Worm (Caenorhabditis elegans): ENCODE measurements around the gene C25D7.16.

C25D7.16 gene

ce11 chrV:15085335-15085800, 29.4 kb downstream of the C25D7.16 start, which contains the start of the genes ahsa-1 and C01G10.7:
TSS of gene ahsa-1 (minus strand) at chrV:15085385.
TSS of gene C01G10.7 (plus strand) at chrV:15085747.
- TF ChIP-seq C17E4.6 (GFP tag; IDR thresholded peaks at IDR 0.05): peak; percentile 48; the same call in 1 of the 2 replicates
- TF ChIP-seq C06A6.2 (GFP tag; conservative IDR thresholded peaks at IDR 0.05): no peak
- TF ChIP-seq athp-1 (tag; optimal IDR thresholded peaks at IDR 0.05): peak; percentile 86
- peak; percentile 80 for TF ChIP-seq egl-44 (GFP tag; IDR thresholded peaks at IDR 0.05)
- peak; percentile 97 for TF ChIP-seq ZK185.1 (tag; optimal IDR thresholded peaks at IDR 0.05; ENCODE audit: poor library complexity, severe bottlenecking)
- TF ChIP-seq lir-1 (GFP tag; conservative IDR thresholded peaks at IDR 0.05): peak; percentile 82
- peak; percentile 51 for TF ChIP-seq snpc-3.4 (tag; optimal IDR thresholded peaks at IDR 0.05)
- TF ChIP-seq Y79H2A.3 (GFP tag; conservative IDR thresholded peaks at IDR 0.05): peak; percentile 77
- peak; percentile 37 for TF ChIP-seq B0261.1 (tag; optimal IDR thresholded peaks at IDR 0.05)
- peak; percentile 81; the same call in 1 of the 2 replicates for TF ChIP-seq Y95B8A.8 (GFP tag; IDR thresholded peaks at IDR 0.05)
- peak; percentile 88 for TF ChIP-seq D2030.7 (GFP tag; IDR thresholded peaks at IDR 0.05)
- no peak for TF ChIP-seq F10E7.11 (tag; optimal IDR thresholded peaks at IDR 0.05)
- no peak for TF ChIP-seq lin-40 (tag; optimal IDR thresholded peaks at IDR 0.05)
- TF ChIP-seq ceh-100 (GFP tag; IDR thresholded peaks at IDR 0.05): peak; percentile 72
- peak; percentile 72; the same call in 1 of the 2 replicates for TF ChIP-seq cebp-1 (GFP tag; IDR thresholded peaks at IDR 0.05)
- no peak for TF ChIP-seq cebp-1 (tag; optimal IDR thresholded peaks at IDR 0.05)
- no peak for TF ChIP-seq fkh-3 (tag; optimal IDR thresholded peaks at IDR 0.05)
- TF ChIP-seq nfya-2 (GFP tag; IDR thresholded peaks at IDR 0.05): no peak
- peak; percentile 84 for TF ChIP-seq F23B12.7 (tag; optimal IDR thresholded peaks at IDR 0.05; ENCODE audit: insufficient read depth)
- no peak for TF ChIP-seq ets-4 (GFP tag; optimal IDR thresholded peaks at IDR 0.05)
- TF ChIP-seq B0019.2 (GFP tag; conservative IDR thresholded peaks at IDR 0.05): peak; percentile 82; the same call in 1 of the 2 replicates
- no peak for TF ChIP-seq bed-1 (GFP tag; IDR thresholded peaks at IDR 0.05)
- peak; percentile 90 for TF ChIP-seq aptf-2 (GFP tag; conservative IDR thresholded peaks at IDR 0.05)
- TF ChIP-seq tlf-1 (GFP tag; optimal IDR thresholded peaks at IDR 0.05): peak; percentile 86
- TF ChIP-seq tbp1 (GFP tag; optimal IDR thresholded peaks at IDR 0.05): no peak
- TF ChIP-seq attf-5 (GFP tag; optimal IDR thresholded peaks at IDR 0.05): peak; percentile 93
- TF ChIP-seq ztf-25 (GFP tag; IDR thresholded peaks at IDR 0.05): peak; percentile 71; the same call in 1 of the 2 replicates
- TF ChIP-seq hrde-1 (tag; optimal IDR thresholded peaks at IDR 0.05; ENCODE audit: borderline replicate concordance): peak; percentile 23
- TF ChIP-seq snpc-1.3 (tag; optimal IDR thresholded peaks at IDR 0.05; ENCODE audit: insufficient read depth): peak; percentile 65
- TF ChIP-seq sptf-2 (GFP tag; optimal IDR thresholded peaks at IDR 0.05): peak; percentile 41
- TF ChIP-seq madf-6 (GFP tag; IDR thresholded peaks at IDR 0.05): peak; percentile 79
- TF ChIP-seq Y53G8AR.9 (GFP tag; conservative IDR thresholded peaks at IDR 0.05): peak; percentile 76; the same call in 1 of the 2 replicates
- peak; percentile 98 for TF ChIP-seq mcd-1 (GFP tag; IDR thresholded peaks at IDR 0.05)
- no peak for TF ChIP-seq egl-18 (GFP tag; IDR thresholded peaks at IDR 0.05)
- peak in 1 of 2 experiments; percentile 77 for TF ChIP-seq let-607 (tag; optimal IDR thresholded peaks at IDR 0.05)
- TF ChIP-seq B0336.3 (GFP tag; IDR thresholded peaks at IDR 0.05): no peak
- TF ChIP-seq ztf-3 (GFP tag; optimal IDR thresholded peaks at IDR 0.05): no peak
- peak; percentile 74 for TF ChIP-seq snpc-1.1 (tag; optimal IDR thresholded peaks at IDR 0.05; ENCODE audit: insufficient read depth)
- no peak for TF ChIP-seq lsy-27 (tag; optimal IDR thresholded peaks at IDR 0.05; ENCODE audit: borderline replicate concordance, insufficient read depth)
- peak; percentile 92 for TF ChIP-seq ceh-27 (GFP tag; optimal IDR thresholded peaks at IDR 0.05)
- TF ChIP-seq dox-1 (GFP tag; IDR thresholded peaks at IDR 0.05): peak; percentile 93
- TF ChIP-seq cebp-2 (GFP tag; IDR thresholded peaks at IDR 0.05): no peak
- peak; percentile 51; the same call in 1 of the 2 replicates for TF ChIP-seq hmg-1.2 (GFP tag; IDR thresholded peaks at IDR 0.05)
- TF ChIP-seq F33H1.4 (GFP tag; IDR thresholded peaks at IDR 0.05): peak; percentile 70
- peak; percentile 87 for TF ChIP-seq madf-10 (tag; optimal IDR thresholded peaks at IDR 0.05)
- TF ChIP-seq egrh-3 (GFP tag; IDR thresholded peaks at IDR 0.05): peak; percentile 55; the same call in 1 of the 2 replicates

Data from whole organism, young adult.